Fruit fly (Drosophila melanogaster) whole organism: ENCODE measurements around the gene spen.

ENCODE experiments used
- CG8478 ChIP-seq: fragments of >200 bp; optimal IDR thresholded peaks from 2 replicates; lab custom pipeline; 2018; ENCODE audit warnings: inconsistent platforms
- Dll ChIP-seq: fragments of >200 bp; optimal IDR thresholded peaks from 2 replicates; lab custom pipeline; 2017
- EcR ChIP-seq, 2 experiments: fragments of >200 bp; optimal IDR thresholded peaks; 2 replicates each; lab custom pipeline; 2017; ENCODE audit warnings: missing biosample characterization in 2 of 2, missing genetic modification characterization in 2 of 2, missing genetic modification reagents in 2 of 2
- pan ChIP-seq: fragments of >200 bp; optimal IDR thresholded peaks from 2 replicates; lab custom pipeline; 2017
- psq ChIP-seq: fragments of >200 bp; optimal IDR thresholded peaks from 2 replicates; lab custom pipeline; 2017
- usp ChIP-seq: fragments of >200 bp; optimal IDR thresholded peaks from 2 replicates; lab custom pipeline; 2017; ENCODE audit warnings: missing biosample characterization, missing genetic modification characterization, mixed read lengths

Gene spen

dm6 chr2L:138063-138462 lies 20.8 kb upstream of the spen start:
- no peak for TF ChIP-seq CG8478 (lab: Kevin White, UChicago)
- no peak for TF ChIP-seq Dll (lab: Kevin White, UChicago)

dm6 chr2L:139610-140009 lies 19.2 kb upstream of the spen start:
- no peak for TF ChIP-seq usp
- no peak for TF ChIP-seq Dll (lab: Kevin White, UChicago)
- TF ChIP-seq psq (lab: Kevin White, UChicago): no peak
- TF ChIP-seq EcR (GFP tag; optimal IDR thresholded peaks at IDR 0.05; lab: Kevin White, UChicago): no peak
- TF ChIP-seq CG8478 (lab: Kevin White, UChicago): no peak
- TF ChIP-seq pan: no peak

- TF ChIP-seq Dll (lab: Kevin White, UChicago) (no peak), EcR (GFP tag; optimal IDR thresholded peaks at IDR 0.05; lab: Kevin White, UChicago) (no peak)
Observed at dm6 chr2L:140849-141248, 18.0 kb upstream of the spen start, which contains the start of the genes CG31975 and ovm. Gene CG31975 (minus strand): TSS chr2L:140992. Gene ovm (minus strand): TSS chr2L:140992.

DNA sequence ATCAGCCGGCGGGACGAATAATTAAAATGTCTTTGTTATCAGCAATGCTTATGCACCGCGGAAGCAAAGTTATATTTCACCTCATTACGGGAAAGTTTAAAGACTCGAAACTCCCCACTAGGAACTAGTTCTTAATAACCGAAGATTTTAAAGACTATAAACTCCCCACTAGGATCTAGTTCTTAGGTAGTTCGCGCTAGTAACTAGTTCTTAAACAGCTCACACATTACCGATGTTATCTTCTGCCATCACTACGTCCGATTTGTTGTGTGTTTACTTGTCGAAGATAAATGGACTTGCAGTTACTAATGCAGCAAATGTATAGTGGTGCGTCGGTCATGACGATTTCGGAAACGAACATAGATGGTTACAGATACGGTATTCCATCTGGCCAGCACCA lies 15.7 kb upstream of the spen start, which contains the start of the genes CG31974 and CG11454:
TSS of gene CG31974 (minus strand) at position 4 of the 400 bp plus-strand sequence.
TSS of gene CG11454 (plus strand) at position 236 of the 400 bp plus-strand sequence.
- TF ChIP-seq EcR (GFP tag; optimal IDR thresholded peaks at IDR 0.05; lab: Kevin White, UChicago) (no peak), psq (lab: Kevin White, UChicago) (no peak), usp (no peak), pan (no peak), Dll (lab: Kevin White, UChicago) (no peak), CG8478 (lab: Kevin White, UChicago) (no peak)

dm6 chr2L:146503-146902 lies 12.3 kb upstream of the spen start:
- no peak for TF ChIP-seq pan
- TF ChIP-seq usp: no peak
- no peak for TF ChIP-seq CG8478 (lab: Kevin White, UChicago)
- no peak for TF ChIP-seq psq (lab: Kevin White, UChicago)
- no peak for TF ChIP-seq Dll (lab: Kevin White, UChicago)
- TF ChIP-seq EcR (GFP tag; optimal IDR thresholded peaks at IDR 0.05; lab: Kevin White, UChicago): no peak

- no peak for TF ChIP-seq Dll (lab: Kevin White, UChicago)
- no peak for TF ChIP-seq EcR (GFP tag; optimal IDR thresholded peaks at IDR 0.05; lab: Kevin White, UChicago)
- no peak for TF ChIP-seq psq (lab: Kevin White, UChicago)
- TF ChIP-seq usp: no peak
- no peak for TF ChIP-seq pan
- TF ChIP-seq CG8478 (lab: Kevin White, UChicago): no peak
Observed at dm6 chr2L:153142-153541, 5.7 kb upstream of the spen start, which contains the start of gene CG42399. Gene CG42399 (minus strand): TSS chr2L:153300.

DNA sequence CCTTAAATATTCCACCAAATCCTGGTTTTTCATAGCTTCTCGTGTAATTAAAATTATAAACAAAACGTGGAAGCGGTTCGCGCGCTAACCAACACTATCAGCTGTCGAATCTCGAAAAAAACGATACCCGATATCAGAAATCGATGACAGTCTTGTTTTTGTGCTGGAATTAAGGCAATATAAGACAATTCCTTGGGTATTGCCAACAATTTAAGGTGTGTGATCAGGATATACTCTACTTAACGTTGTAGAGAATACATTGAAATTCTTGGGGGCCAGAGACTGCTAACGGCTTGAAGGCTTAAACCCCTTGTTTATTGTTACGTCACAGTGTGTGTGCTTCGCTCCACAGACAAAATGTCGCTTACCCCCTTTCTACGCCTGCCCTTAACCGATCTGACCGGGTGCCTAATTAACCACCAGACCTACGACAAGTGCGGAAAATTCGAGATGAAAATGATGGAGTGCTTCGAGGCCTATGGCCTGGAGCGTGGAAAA lies 3.6 kb upstream of the spen start, which contains the start of gene Pus10:
TSS of gene Pus10 (minus strand) at position 91 of the 498 bp plus-strand sequence.
- TF ChIP-seq CG8478 (lab: Kevin White, UChicago) (no peak), psq (lab: Kevin White, UChicago) (no peak), pan (no peak), EcR (GFP tag; optimal IDR thresholded peaks at IDR 0.05; lab: Kevin White, UChicago) (no peak), usp (no peak), Dll (lab: Kevin White, UChicago) (no peak)

DNA sequence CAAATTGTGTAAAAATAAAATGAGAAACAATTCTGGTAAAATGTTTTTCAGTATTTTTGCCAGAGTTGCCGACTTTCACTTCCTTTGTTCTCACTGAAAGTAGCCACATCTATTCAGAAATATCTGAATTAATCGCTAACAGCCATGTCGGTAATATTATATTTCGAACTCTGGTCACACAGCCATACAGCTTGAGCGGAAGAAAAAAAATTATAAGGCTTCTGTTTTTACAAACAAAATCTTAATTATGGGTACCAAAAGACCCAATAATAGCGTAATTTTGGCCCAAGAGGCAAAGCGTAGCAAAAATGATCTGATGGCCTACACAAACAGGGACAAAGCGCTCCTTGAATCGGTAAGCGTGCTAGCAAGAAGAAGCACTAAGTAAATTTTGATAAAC lies 2.8 kb upstream of the spen start, which contains the start of gene CG3436:
TSS of gene CG3436 (plus strand) at position 36 of the 400 bp plus-strand sequence.
- TF ChIP-seq Dll (lab: Kevin White, UChicago) (no peak), CG8478 (lab: Kevin White, UChicago) (no peak), EcR (GFP tag; optimal IDR thresholded peaks at IDR 0.05; lab: Kevin White, UChicago) (no peak), pan (no peak), usp (no peak), psq (lab: Kevin White, UChicago) (no peak)

- TF ChIP-seq CG8478 (lab: Kevin White, UChicago) (peak; percentile 80), Dll (lab: Kevin White, UChicago) (no peak), usp (no peak), pan (no peak), EcR (GFP tag; optimal IDR thresholded peaks at IDR 0.05; lab: Kevin White, UChicago) (peak in 1 of 2 experiments; percentile 27), psq (lab: Kevin White, UChicago) (no peak)
Observed at dm6 chr2L:160581-161452, 2.0 kb downstream of the spen start.

dm6 chr2L:161453-162175 lies 2.8 kb downstream of the spen start:
- TF ChIP-seq Dll (lab: Kevin White, UChicago) (no peak), pan (no peak), CG8478 (lab: Kevin White, UChicago) (peak; percentile 57), psq (lab: Kevin White, UChicago) (no peak)

DNA sequence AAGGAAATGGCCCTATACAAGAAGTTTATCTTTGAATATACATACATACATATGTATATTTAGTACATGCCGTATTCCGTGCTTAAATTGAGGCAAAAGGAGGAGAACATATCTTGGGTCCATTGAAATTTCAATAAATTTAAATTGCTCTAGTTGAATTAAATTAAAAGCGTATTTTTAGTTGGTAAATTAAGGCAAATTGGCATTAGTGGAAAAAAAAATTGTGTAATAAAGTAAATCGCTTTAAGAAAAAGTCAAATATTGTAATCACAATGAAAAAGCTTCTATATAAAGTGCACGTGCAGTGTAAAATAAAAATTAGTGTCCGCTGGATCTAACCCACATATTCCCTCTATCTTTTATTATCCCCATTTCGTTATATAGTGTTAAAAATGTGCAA lies 3.4 kb downstream of the spen start:
- TF ChIP-seq Dll (lab: Kevin White, UChicago) (no peak), psq (lab: Kevin White, UChicago) (no peak), usp (no peak), CG8478 (lab: Kevin White, UChicago) (no peak), pan (no peak), EcR (GFP tag; optimal IDR thresholded peaks at IDR 0.05; lab: Kevin White, UChicago) (no peak)
